Worm (Caenorhabditis elegans) whole organism, mixed stage, embryonic: ENCODE measurements around the gene acl-6.

Source experiments
- lin-13 ChIP-seq: fragments of 150-350 bp; optimal IDR thresholded peaks from 2 replicates; lab custom pipeline; 2014; ENCODE audit warnings: missing biosample characterization, missing genetic modification characterization
- mls-2 ChIP-seq: sonication (generic microtip); optimal IDR thresholded peaks from 2 replicates; lab custom pipeline; 2016; ENCODE audit warnings: mild to moderate bottlenecking, missing genetic modification characterization, moderate library complexity, missing compliant biosample characterization
- nhr-28 ChIP-seq: fragments of 150-350 bp; optimal IDR thresholded peaks from 2 replicates; lab custom pipeline; 2014; ENCODE audit warnings: missing biosample characterization, missing genetic modification characterization
- nhr-76 ChIP-seq: sonication (generic microtip); optimal IDR thresholded peaks from 2 replicates; lab custom pipeline; 2017; ENCODE audit warnings: missing biosample characterization, missing genetic modification characterization
- sem-2 ChIP-seq: fragments of 200-800 bp; sonication (Bioruptor generic); optimal IDR thresholded peaks from 2 replicates; lab custom pipeline; 2018; ENCODE audit warnings: mild to moderate bottlenecking, missing genetic modification characterization, missing compliant biosample characterization
- unc-62 ChIP-seq: fragments of 150-350 bp; optimal IDR thresholded peaks from 2 replicates; lab custom pipeline; 2014; ENCODE audit warnings: missing biosample characterization, missing genetic modification reagents, missing genetic modification characterization

ce11 chrV:5410679-5411078 lies 22.5 kb upstream of the acl-6 start, which contains the start of gene F08F3.4:
- no peak for TF ChIP-seq nhr-76 (tag; lab: Kevin White, UChicago)
- TF ChIP-seq sem-2 (GFP tag; lab: Kevin White, UChicago), result no peak
- TF ChIP-seq lin-13 (tag; lab: Kevin White, UChicago), result no peak
- TF ChIP-seq unc-62 (GFP tag; lab: Kevin White, UChicago), result no peak
- TF ChIP-seq mls-2, result no peak
- TF ChIP-seq nhr-28, result no peak
